Fruit fly (Drosophila melanogaster) whole organism, embryonic: ENCODE results near the gene CG11608.

Experiments used
- CG10274 ChIP-seq: fragments of 200-800 bp; sonication (Bioruptor generic); optimal IDR thresholded peaks from 3 replicates; lab custom pipeline; 2017; ENCODE audit warnings: missing biosample characterization, mild to moderate bottlenecking, missing genetic modification characterization
- CG10543 ChIP-seq: fragments of 200-800 bp; sonication (Bioruptor generic); optimal IDR thresholded peaks from 3 replicates; lab custom pipeline; 2017; ENCODE audit warnings: missing biosample characterization, mild to moderate bottlenecking, missing genetic modification characterization, moderate library complexity
- CG11247 ChIP-seq: fragments of 200-800 bp; sonication (Bioruptor generic); IDR thresholded peaks from 2 replicates; pipeline ENCODE4 v1.3.6; 2022; ENCODE audit warnings: missing biosample characterization, missing genetic modification characterization
- CG11456 ChIP-seq: fragments of 200-800 bp; sonication (Bioruptor generic); IDR thresholded peaks from 3 replicates; pipeline ENCODE4 v1.3.6; 2022; ENCODE audit warnings: missing biosample characterization, missing genetic modification characterization
- CG12236 ChIP-seq: fragments of 200-800 bp; sonication (Bioruptor generic); optimal IDR thresholded peaks from 2 replicates; lab custom pipeline; 2016; ENCODE audit warnings: missing biosample characterization, missing genetic modification characterization
- CG12391 ChIP-seq: fragments of 200-800 bp; sonication (Bioruptor generic); optimal IDR thresholded peaks from 3 replicates; lab custom pipeline; 2018; ENCODE audit warnings: missing biosample characterization, mild to moderate bottlenecking, missing genetic modification characterization, moderate library complexity
- CG12744 ChIP-seq: fragments of 200-800 bp; sonication (Bioruptor generic); optimal IDR thresholded peaks from 2 replicates; lab custom pipeline; 2016; ENCODE audit warnings: missing biosample characterization, missing genetic modification characterization
- CG13287 ChIP-seq: fragments of 200-800 bp; sonication (Bioruptor generic); IDR thresholded peaks from 2 replicates; pipeline ENCODE4 v1.3.6; 2022; ENCODE audit warnings: missing biosample characterization, missing genetic modification characterization; ENCODE audit not compliant: partially characterized antibody
- CG15011 ChIP-seq: fragments of 200-800 bp; sonication (Bioruptor generic); optimal IDR thresholded peaks from 3 replicates; lab custom pipeline; 2018; ENCODE audit warnings: missing biosample characterization, mild to moderate bottlenecking, missing genetic modification characterization
- CG1602 ChIP-seq: fragments of 200-800 bp; sonication (Bioruptor generic); optimal IDR thresholded peaks from 3 replicates; lab custom pipeline; 2016; ENCODE audit warnings: missing biosample characterization, missing genetic modification characterization
- CG17328 ChIP-seq: fragments of 200-800 bp; sonication (Bioruptor generic); IDR thresholded peaks from 2 replicates; pipeline ENCODE4 v1.3.6; 2022; ENCODE audit warnings: missing biosample characterization, missing genetic modification characterization
- CG18764 ChIP-seq: fragments of 200-800 bp; sonication (Bioruptor generic); optimal IDR thresholded peaks from 3 replicates; lab custom pipeline; 2016; ENCODE audit warnings: missing biosample characterization, missing genetic modification characterization
- CG32532 ChIP-seq: fragments of 200-800 bp; sonication (Bioruptor generic); IDR thresholded peaks from 2 replicates; pipeline ENCODE4 v1.3.6; 2022; ENCODE audit warnings: missing biosample characterization, missing genetic modification characterization
- CG34376 ChIP-seq: fragments of 200-800 bp; sonication (Bioruptor generic); optimal IDR thresholded peaks from 2 replicates; lab custom pipeline; 2018; ENCODE audit warnings: missing biosample characterization, mild to moderate bottlenecking, missing genetic modification characterization
- CG6175 ChIP-seq: fragments of 200-800 bp; sonication (Bioruptor generic); IDR thresholded peaks from 3 replicates; pipeline ENCODE4 v1.3.6; 2022; ENCODE audit warnings: missing biosample characterization, missing genetic modification characterization
- CG6813 ChIP-seq: fragments of 200-800 bp; sonication (Bioruptor generic); optimal IDR thresholded peaks from 2 replicates; lab custom pipeline; 2017; ENCODE audit warnings: missing biosample characterization, missing genetic modification characterization, mild to moderate bottlenecking, moderate library complexity, missing genetic modification reagents
- CG8281 ChIP-seq: fragments of 200-800 bp; sonication (Bioruptor generic); optimal IDR thresholded peaks from 2 replicates; lab custom pipeline; 2018; ENCODE audit warnings: missing biosample characterization, mild to moderate bottlenecking, missing genetic modification characterization, moderate library complexity
- CG8765 ChIP-seq: fragments of 200-800 bp; sonication (Bioruptor generic); IDR thresholded peaks from 2 replicates; pipeline ENCODE4 v1.3.6; 2022; ENCODE audit warnings: missing biosample characterization, missing genetic modification characterization
- CG8944 ChIP-seq: fragments of 200-800 bp; sonication (Bioruptor generic); optimal IDR thresholded peaks from 3 replicates; lab custom pipeline; 2016; ENCODE audit warnings: missing biosample characterization, missing genetic modification characterization
- CG9215 ChIP-seq: fragments of 200-800 bp; sonication (Bioruptor generic); IDR thresholded peaks from 2 replicates; pipeline ENCODE4 v1.3.6; 2022; ENCODE audit warnings: missing biosample characterization, missing genetic modification characterization
- CG9609 ChIP-seq: fragments of 200-800 bp; sonication (Bioruptor generic); optimal IDR thresholded peaks from 3 replicates; lab custom pipeline; 2016; ENCODE audit warnings: missing biosample characterization, missing genetic modification characterization
- CG9932 ChIP-seq: fragments of 200-800 bp; sonication (Bioruptor generic); IDR thresholded peaks from 2 replicates; pipeline ENCODE4 v1.3.6; 2022; ENCODE audit warnings: missing biosample characterization, missing genetic modification characterization
- Chrac-16 ChIP-seq: fragments of 200-800 bp; sonication (Bioruptor generic); optimal IDR thresholded peaks from 3 replicates; lab custom pipeline; 2016; ENCODE audit warnings: missing biosample characterization, missing genetic modification characterization
- Dek ChIP-seq: fragments of 200-800 bp; sonication (Bioruptor generic); optimal IDR thresholded peaks from 3 replicates; lab custom pipeline; 2019; ENCODE audit warnings: missing biosample characterization, mild to moderate bottlenecking, missing genetic modification characterization, moderate library complexity
- ERR ChIP-seq: fragments of 200-800 bp; sonication (Bioruptor generic); optimal IDR thresholded peaks from 2 replicates; lab custom pipeline; 2016; ENCODE audit warnings: missing biosample characterization, missing genetic modification characterization
- Fer2 ChIP-seq: fragments of 200-800 bp; sonication (Bioruptor generic); optimal IDR thresholded peaks from 2 replicates; lab custom pipeline; 2018; ENCODE audit warnings: missing biosample characterization, mild to moderate bottlenecking, missing genetic modification characterization, moderate library complexity
- H15 ChIP-seq: fragments of 200-800 bp; sonication (Bioruptor generic); IDR thresholded peaks from 3 replicates; pipeline ENCODE4 v1.3.6; 2022; ENCODE audit warnings: missing biosample characterization, missing genetic modification characterization
- HHEX ChIP-seq: fragments of 200-800 bp; sonication (Bioruptor generic); optimal IDR thresholded peaks from 3 replicates; lab custom pipeline; 2017; ENCODE audit warnings: missing biosample characterization, mild to moderate bottlenecking, missing genetic modification characterization, missing genetic modification reagents
- Hmx ChIP-seq: fragments of 200-800 bp; sonication (Bioruptor generic); optimal IDR thresholded peaks from 2 replicates; lab custom pipeline; 2016; ENCODE audit warnings: missing biosample characterization, missing genetic modification characterization
- Hsf ChIP-seq: fragments of 200-800 bp; sonication (Bioruptor generic); optimal IDR thresholded peaks from 3 replicates; lab custom pipeline; 2016; ENCODE audit warnings: missing biosample characterization, missing genetic modification characterization
- Jarid2 ChIP-seq: fragments of 200-800 bp; sonication (Bioruptor generic); optimal IDR thresholded peaks from 3 replicates; lab custom pipeline; 2017; ENCODE audit warnings: mild to moderate bottlenecking, missing biosample characterization, missing genetic modification reagents, missing genetic modification characterization
- Sox100B ChIP-seq: fragments of 200-800 bp; sonication (Bioruptor generic); optimal IDR thresholded peaks from 3 replicates; lab custom pipeline; 2018; ENCODE audit warnings: missing biosample characterization, mild to moderate bottlenecking, missing genetic modification characterization
- Ssrp ChIP-seq: fragments of 200-800 bp; sonication (Bioruptor generic); optimal IDR thresholded peaks from 2 replicates; lab custom pipeline; 2018; ENCODE audit warnings: missing biosample characterization, mild to moderate bottlenecking, missing genetic modification characterization, moderate library complexity
- Taf1 ChIP-seq: fragments of 200-800 bp; sonication (Bioruptor generic); IDR thresholded peaks from 2 replicates; pipeline ENCODE4 v1.3.6; 2022; ENCODE audit warnings: missing biosample characterization, missing genetic modification characterization
- Vsx1 ChIP-seq: fragments of 200-800 bp; sonication (Bioruptor generic); optimal IDR thresholded peaks from 2 replicates; lab custom pipeline; 2017; ENCODE audit warnings: missing biosample characterization, mild to moderate bottlenecking, missing genetic modification characterization, missing genetic modification reagents
- ac ChIP-seq: fragments of 200-800 bp; sonication (Bioruptor generic); optimal IDR thresholded peaks from 3 replicates; lab custom pipeline; 2017; ENCODE audit warnings: missing biosample characterization, mild to moderate bottlenecking, missing genetic modification characterization
- ato ChIP-seq: fragments of 200-800 bp; sonication (Bioruptor generic); IDR thresholded peaks from 2 replicates; pipeline ENCODE4 v1.3.6; 2022; ENCODE audit warnings: missing biosample characterization, missing genetic modification characterization; ENCODE audit not compliant: partially characterized antibody
- br ChIP-seq: fragments of >200 bp; optimal IDR thresholded peaks from 2 replicates; lab custom pipeline; 2017
- crp ChIP-seq, 2 experiments: fragments of 200-800 bp; sonication (Bioruptor generic); optimal IDR thresholded peaks; 2 replicates in 1 of 2; 3 replicates in 1 of 2; lab custom pipeline; 2017; ENCODE audit warnings: missing biosample characterization in 2 of 2, missing genetic modification characterization in 2 of 2, mild to moderate bottlenecking in 1 of 2, moderate library complexity in 1 of 2
- dimm ChIP-seq: fragments of 200-800 bp; sonication (Bioruptor generic); IDR thresholded peaks from 2 replicates; pipeline ENCODE4 v1.3.6; 2022; ENCODE audit warnings: missing biosample characterization, missing genetic modification characterization
- disco-r ChIP-seq: fragments of 200-800 bp; sonication (Bioruptor generic); optimal IDR thresholded peaks from 2 replicates; lab custom pipeline; 2016; ENCODE audit warnings: missing biosample characterization, missing genetic modification characterization
- dm ChIP-seq: fragments of 200-800 bp; sonication (Bioruptor generic); optimal IDR thresholded peaks from 3 replicates; lab custom pipeline; 2016; ENCODE audit warnings: missing biosample characterization, missing genetic modification characterization
- ems ChIP-seq: fragments of 200-800 bp; sonication (Bioruptor generic); optimal IDR thresholded peaks from 3 replicates; lab custom pipeline; 2016; ENCODE audit warnings: missing biosample characterization, missing genetic modification characterization
- hkb ChIP-seq, 2 experiments: fragments of 200-800 bp in 1 of 2; fragments of >200 bp in 1 of 2; sonication (Bioruptor generic) in 1 of 2; IDR thresholded peaks in 1 of 2; optimal IDR thresholded peaks in 1 of 2; 2 replicates each; pipeline versions ENCODE4 v1.3.6 to Lab custom; 2017 to 2022; ENCODE audit warnings: missing biosample characterization in 1 of 2, missing genetic modification characterization in 1 of 2
- hth ChIP-seq: fragments of >200 bp; optimal IDR thresholded peaks from 2 replicates; lab custom pipeline; 2017; ENCODE audit warnings: inconsistent platforms
- knrl ChIP-seq: fragments of 200-800 bp; sonication (Bioruptor generic); IDR thresholded peaks from 3 replicates; pipeline ENCODE4 v1.3.6; 2022; ENCODE audit warnings: missing biosample characterization, missing genetic modification characterization; ENCODE audit not compliant: partially characterized antibody
- lab ChIP-seq: fragments of 200-800 bp; sonication (Bioruptor generic); optimal IDR thresholded peaks from 3 replicates; lab custom pipeline; 2017; ENCODE audit warnings: missing biosample characterization, missing genetic modification characterization, mild to moderate bottlenecking, moderate library complexity, missing genetic modification reagents
- odd ChIP-seq: fragments of 200-800 bp; sonication (Bioruptor generic); optimal IDR thresholded peaks from 2 replicates; lab custom pipeline; 2017; ENCODE audit warnings: missing biosample characterization, mild to moderate bottlenecking, missing genetic modification characterization
- pnt ChIP-seq: fragments of 200-800 bp; sonication (Bioruptor generic); optimal IDR thresholded peaks from 3 replicates; lab custom pipeline; 2016; ENCODE audit warnings: missing biosample characterization, missing genetic modification characterization
- sim ChIP-seq: fragments of 200-800 bp; sonication (Bioruptor generic); IDR thresholded peaks from 2 replicates; pipeline ENCODE4 v1.3.6; 2022; ENCODE audit warnings: missing biosample characterization, missing genetic modification characterization
- stwl ChIP-seq: fragments of 200-800 bp; sonication (Bioruptor generic); optimal IDR thresholded peaks from 3 replicates; lab custom pipeline; 2018; ENCODE audit warnings: missing biosample characterization, mild to moderate bottlenecking, missing genetic modification characterization, moderate library complexity

Gene CG11608

dm6 chr3R:12627691-12628148 lies 10.6 kb upstream of the CG11608 start, which contains the start of the genes Vha55 and Snx3 (continued):
- TF ChIP-seq CG10543 (GFP tag; lab: Kevin White, UChicago) (peak; percentile 71), CG8944 (GFP tag; lab: Kevin White, UChicago) (peak; percentile 84), CG13287 (no peak), dimm (GFP tag; lab: Robert Waterston, UW) (no peak), CG17328 (no peak), CG12391 (peak; percentile 68), br (lab: Kevin White, UChicago) (no peak), CG8765 (no peak), Ssrp (tag; lab: Kevin White, UChicago) (no peak), hth (no peak), CG9215 (GFP tag; lab: Robert Waterston, UW) (no peak), odd (no peak), CG9932 (no peak), CG1602 (GFP tag; lab: Kevin White, UChicago) (peak; percentile 60), Jarid2 (GFP tag; lab: Kevin White, UChicago) (peak; percentile 56), pnt (GFP tag; lab: Kevin White, UChicago) (peak; percentile 78), CG34376 (GFP tag; lab: Kevin White, UChicago) (peak; percentile 46), CG18764 (GFP tag; lab: Kevin White, UChicago) (peak; percentile 76), CG9609 (GFP tag; lab: Kevin White, UChicago) (peak; percentile 90), H15 (no peak), Hsf (GFP tag; lab: Kevin White, UChicago) (peak; percentile 83), CG11247 (no peak), Sox100B (GFP tag; lab: Kevin White, UChicago) (no peak), Dek (tag; lab: Kevin White, UChicago) (peak; percentile 74), ems (GFP tag; lab: Kevin White, UChicago) (peak; percentile 66), HHEX (peak; percentile 16), CG6813 (GFP tag; lab: Kevin White, UChicago) (no peak), Hmx (no peak), Chrac-16 (GFP tag; lab: Kevin White, UChicago) (peak; percentile 59), sim (GFP tag; lab: Robert Waterston, UW) (no peak), knrl (no peak), Fer2 (tag; lab: Kevin White, UChicago) (peak; percentile 18), hkb (optimal IDR thresholded peaks at IDR 0.05; lab: Kevin White, UChicago) (peak; percentile 69), hkb (GFP tag; IDR thresholded peaks at IDR 0.05; lab: Robert Waterston, UW) (no peak), CG8281 (tag; lab: Kevin White, UChicago) (no peak), crp (GFP tag; optimal IDR thresholded peaks at IDR 0.05; lab: Kevin White, UChicago) (peak in 1 of 2 experiments; percentile 82), disco-r (GFP tag; lab: Kevin White, UChicago) (peak; percentile 40), CG15011 (GFP tag; lab: Kevin White, UChicago) (no peak), lab (GFP tag; lab: Kevin White, UChicago) (peak; percentile 86), ERR (GFP tag; lab: Kevin White, UChicago) (peak; percentile 92), CG12236 (GFP tag; lab: Kevin White, UChicago) (peak; percentile 55), stwl (tag; lab: Kevin White, UChicago) (peak; percentile 99), Vsx1 (GFP tag; lab: Kevin White, UChicago) (no peak), CG11456 (no peak), Taf1 (no peak), ac (no peak), dm (GFP tag; lab: Kevin White, UChicago) (peak; percentile 97), ato (GFP tag; lab: Robert Waterston, UW) (no peak), CG32532 (GFP tag; lab: Robert Waterston, UW) (no peak), CG6175 (no peak), CG10274 (GFP tag; lab: Kevin White, UChicago) (no peak), CG12744 (peak; percentile 76)
